Fruit fly (Drosophila melanogaster) whole organism, embryonic: ENCODE measurements around the gene CG17744.

ENCODE experiments used
- ATbp ChIP-seq: fragments of 200-800 bp; sonication (Bioruptor generic); optimal IDR thresholded peaks from 2 replicates; lab custom pipeline; 2017; ENCODE audit warnings: missing biosample characterization, mild to moderate bottlenecking, missing genetic modification characterization, missing genetic modification reagents
- Bdp1 ChIP-seq: fragments of 200-800 bp; sonication (Bioruptor generic); optimal IDR thresholded peaks from 3 replicates; lab custom pipeline; 2016; ENCODE audit warnings: missing biosample characterization, missing genetic modification characterization
- CG10267 ChIP-seq: fragments of 200-800 bp; sonication (Bioruptor generic); optimal IDR thresholded peaks from 2 replicates; lab custom pipeline; 2018; ENCODE audit warnings: missing biosample characterization, mild to moderate bottlenecking, missing genetic modification characterization, moderate library complexity
- CG10959 ChIP-seq: fragments of 200-800 bp; sonication (Bioruptor generic); IDR thresholded peaks from 2 replicates; pipeline ENCODE4 v1.3.6; 2022; ENCODE audit warnings: missing biosample characterization, missing genetic modification characterization
- CG11560 ChIP-seq: fragments of 200-800 bp; sonication (Bioruptor generic); IDR thresholded peaks from 3 replicates; pipeline ENCODE4 v1.3.6; 2022; ENCODE audit warnings: missing biosample characterization, missing genetic modification characterization
- CG12659 ChIP-seq: fragments of 200-800 bp; sonication (Bioruptor generic); optimal IDR thresholded peaks from 3 replicates; lab custom pipeline; 2017; ENCODE audit warnings: mild to moderate bottlenecking, missing biosample characterization, missing genetic modification reagents, missing genetic modification characterization
- CG13894 ChIP-seq: fragments of 200-800 bp; sonication (Bioruptor generic); optimal IDR thresholded peaks from 3 replicates; lab custom pipeline; 2018; ENCODE audit warnings: missing biosample characterization, mild to moderate bottlenecking, missing genetic modification characterization, moderate library complexity
- CG17385 ChIP-seq: fragments of 200-800 bp; sonication (Bioruptor generic); optimal IDR thresholded peaks from 3 replicates; lab custom pipeline; 2018; ENCODE audit warnings: missing biosample characterization, mild to moderate bottlenecking, missing genetic modification characterization
- CG17829 ChIP-seq: fragments of 200-800 bp; optimal IDR thresholded peaks from 2 replicates; lab custom pipeline; 2019; ENCODE audit warnings: missing biosample characterization, mild to moderate bottlenecking, missing genetic modification characterization, moderate library complexity
- CG3726 ChIP-seq: fragments of 200-800 bp; sonication (Bioruptor generic); IDR thresholded peaks from 3 replicates; pipeline ENCODE4, ENCODE4 v1.3.6; 2022; ENCODE audit warnings: missing biosample characterization, missing genetic modification characterization
- CG4328 ChIP-seq: fragments of 200-800 bp; sonication (Bioruptor generic); optimal IDR thresholded peaks from 3 replicates; lab custom pipeline; 2017; ENCODE audit warnings: missing biosample characterization, missing genetic modification reagents, missing genetic modification characterization
- CG4424 ChIP-seq: fragments of 200-800 bp; sonication (Bioruptor generic); optimal IDR thresholded peaks from 3 replicates; lab custom pipeline; 2016; ENCODE audit warnings: missing biosample characterization, missing genetic modification characterization
- CG7928 ChIP-seq: fragments of 200-800 bp; sonication (Bioruptor generic); optimal IDR thresholded peaks from 2 replicates; lab custom pipeline; 2017; ENCODE audit warnings: missing biosample characterization, mild to moderate bottlenecking, missing genetic modification characterization
- CG8765 ChIP-seq: fragments of 200-800 bp; sonication (Bioruptor generic); IDR thresholded peaks from 2 replicates; pipeline ENCODE4 v1.3.6; 2022; ENCODE audit warnings: missing biosample characterization, missing genetic modification characterization
- CrebB ChIP-seq: fragments of 200-800 bp; sonication (Bioruptor generic); optimal IDR thresholded peaks from 3 replicates; lab custom pipeline; 2018; ENCODE audit warnings: missing biosample characterization, mild to moderate bottlenecking, missing genetic modification characterization
- D ChIP-seq, 2 experiments: fragments of 200-800 bp in 1 of 2; fragments of >200 bp in 1 of 2; sonication (Bioruptor generic) in 1 of 2; optimal IDR thresholded peaks; 2 replicates in 1 of 2; 3 replicates in 1 of 2; lab custom pipeline; 2017; ENCODE audit warnings: mild to moderate bottlenecking in 1 of 2, missing biosample characterization in 1 of 2, missing genetic modification characterization in 1 of 2, missing genetic modification reagents in 1 of 2
- D19A ChIP-seq: fragments of 200-800 bp; optimal IDR thresholded peaks from 3 replicates; lab custom pipeline; 2019; ENCODE audit warnings: missing biosample characterization, mild to moderate bottlenecking, missing genetic modification characterization, moderate library complexity
- Deaf1 ChIP-seq: fragments of 200-800 bp; optimal IDR thresholded peaks from 3 replicates; lab custom pipeline; 2019; ENCODE audit warnings: missing biosample characterization, mild to moderate bottlenecking, missing genetic modification characterization, moderate library complexity
- Dip2 ChIP-seq: fragments of 200-800 bp; sonication (Bioruptor generic); IDR thresholded peaks from 2 replicates; pipeline ENCODE4 v1.3.6; 2022; ENCODE audit warnings: missing biosample characterization, missing genetic modification characterization
- Doc3 ChIP-seq: fragments of 200-800 bp; sonication (Bioruptor generic); IDR thresholded peaks from 3 replicates; pipeline ENCODE4 v1.3.6; 2022; ENCODE audit warnings: missing biosample characterization, missing genetic modification characterization; ENCODE audit not compliant: partially characterized antibody
- Fer1 ChIP-seq: fragments of 200-800 bp; sonication (Bioruptor generic); optimal IDR thresholded peaks from 2 replicates; lab custom pipeline; 2017; ENCODE audit warnings: missing biosample characterization, mild to moderate bottlenecking, missing genetic modification characterization
- H2.0 ChIP-seq: fragments of 200-800 bp; sonication (Bioruptor generic); IDR thresholded peaks from 2 replicates; pipeline ENCODE4 v1.3.6; 2022; ENCODE audit warnings: missing biosample characterization, missing genetic modification characterization
- Hey ChIP-seq: fragments of 200-800 bp; sonication (Bioruptor generic); optimal IDR thresholded peaks from 3 replicates; lab custom pipeline; 2018; ENCODE audit warnings: missing biosample characterization, mild to moderate bottlenecking, missing genetic modification characterization
- Hmx ChIP-seq: fragments of 200-800 bp; sonication (Bioruptor generic); optimal IDR thresholded peaks from 2 replicates; lab custom pipeline; 2016; ENCODE audit warnings: missing biosample characterization, missing genetic modification characterization
- Hsf ChIP-seq: fragments of 200-800 bp; sonication (Bioruptor generic); optimal IDR thresholded peaks from 3 replicates; lab custom pipeline; 2016; ENCODE audit warnings: missing biosample characterization, missing genetic modification characterization
- Neu2 ChIP-seq: fragments of 200-800 bp; sonication (Bioruptor generic); optimal IDR thresholded peaks from 3 replicates; lab custom pipeline; 2016; ENCODE audit warnings: missing biosample characterization, missing genetic modification characterization, borderline replicate concordance
- Taf1 ChIP-seq: fragments of 200-800 bp; sonication (Bioruptor generic); IDR thresholded peaks from 2 replicates; pipeline ENCODE4 v1.3.6; 2022; ENCODE audit warnings: missing biosample characterization, missing genetic modification characterization
- Xrp1 ChIP-seq: fragments of 200-800 bp; sonication (Bioruptor generic); IDR thresholded peaks from 2 replicates; pipeline ENCODE4 v1.3.6; 2022; ENCODE audit warnings: missing biosample characterization, missing genetic modification characterization
- bcd ChIP-seq: fragments of 200-800 bp; sonication (Bioruptor generic); optimal IDR thresholded peaks from 2 replicates; lab custom pipeline; 2017; ENCODE audit warnings: missing biosample characterization, mild to moderate bottlenecking, missing genetic modification characterization
- bigmax ChIP-seq: fragments of 200-800 bp; sonication (Bioruptor generic); optimal IDR thresholded peaks from 2 replicates; lab custom pipeline; 2018; ENCODE audit warnings: missing biosample characterization, mild to moderate bottlenecking, missing genetic modification characterization
- crc ChIP-seq: fragments of 200-800 bp; sonication (Bioruptor generic); optimal IDR thresholded peaks from 2 replicates; lab custom pipeline; 2016; ENCODE audit warnings: missing biosample characterization, missing genetic modification characterization
- dan ChIP-seq: fragments of 200-800 bp; sonication (Bioruptor generic); IDR thresholded peaks from 2 replicates; pipeline ENCODE4 v1.3.6; 2022; ENCODE audit warnings: missing biosample characterization, missing genetic modification characterization
- dm ChIP-seq: fragments of 200-800 bp; sonication (Bioruptor generic); optimal IDR thresholded peaks from 3 replicates; lab custom pipeline; 2016; ENCODE audit warnings: missing biosample characterization, missing genetic modification characterization
- dysf ChIP-seq: fragments of 200-800 bp; sonication (Bioruptor generic); IDR thresholded peaks from 3 replicates; pipeline ENCODE4 v1.3.6; 2022; ENCODE audit warnings: missing biosample characterization, missing genetic modification characterization
- ems ChIP-seq: fragments of 200-800 bp; sonication (Bioruptor generic); optimal IDR thresholded peaks from 3 replicates; lab custom pipeline; 2016; ENCODE audit warnings: missing biosample characterization, missing genetic modification characterization
- fd102C ChIP-seq: fragments of 200-800 bp; sonication (Bioruptor generic); optimal IDR thresholded peaks from 2 replicates; lab custom pipeline; 2018; ENCODE audit warnings: missing biosample characterization, mild to moderate bottlenecking, missing genetic modification characterization, moderate library complexity
- gcm ChIP-seq: fragments of 200-800 bp; sonication (Bioruptor generic); optimal IDR thresholded peaks from 2 replicates; lab custom pipeline; 2019; ENCODE audit warnings: missing biosample characterization, mild to moderate bottlenecking, missing genetic modification characterization, moderate library complexity
- hkb ChIP-seq, 2 experiments: fragments of 200-800 bp in 1 of 2; fragments of >200 bp in 1 of 2; sonication (Bioruptor generic) in 1 of 2; IDR thresholded peaks in 1 of 2; optimal IDR thresholded peaks in 1 of 2; 2 replicates each; pipeline versions ENCODE4 v1.3.6 to Lab custom; 2017 to 2022; ENCODE audit warnings: missing biosample characterization in 1 of 2, missing genetic modification characterization in 1 of 2
- lab ChIP-seq: fragments of 200-800 bp; sonication (Bioruptor generic); optimal IDR thresholded peaks from 3 replicates; lab custom pipeline; 2017; ENCODE audit warnings: missing biosample characterization, missing genetic modification characterization, mild to moderate bottlenecking, moderate library complexity, missing genetic modification reagents
- lbe ChIP-seq: fragments of 200-800 bp; sonication (Bioruptor generic); optimal IDR thresholded peaks from 2 replicates; lab custom pipeline; 2016; ENCODE audit warnings: missing biosample characterization, mild to moderate bottlenecking, missing genetic modification characterization
- mirr ChIP-seq: fragments of 200-800 bp; sonication (Bioruptor generic); optimal IDR thresholded peaks from 3 replicates; lab custom pipeline; 2018; ENCODE audit warnings: missing biosample characterization, mild to moderate bottlenecking, missing genetic modification characterization
- nerfin-2 ChIP-seq: fragments of 200-800 bp; sonication (Bioruptor generic); IDR thresholded peaks from 2 replicates; pipeline ENCODE4 v1.3.6; 2022; ENCODE audit warnings: missing biosample characterization, missing genetic modification characterization; ENCODE audit not compliant: partially characterized antibody
- pum ChIP-seq: fragments of 200-800 bp; sonication (Bioruptor generic); optimal IDR thresholded peaks from 2 replicates; lab custom pipeline; 2016; ENCODE audit warnings: missing biosample characterization, missing genetic modification characterization
- rib ChIP-seq: fragments of 200-800 bp; sonication (Bioruptor generic); IDR thresholded peaks from 2 replicates; pipeline ENCODE4 v1.3.6; 2022; ENCODE audit warnings: missing biosample characterization, missing genetic modification characterization
- scrt ChIP-seq: fragments of 200-800 bp; sonication (Bioruptor generic); optimal IDR thresholded peaks from 2 replicates; lab custom pipeline; 2018; ENCODE audit warnings: missing biosample characterization, mild to moderate bottlenecking, missing genetic modification characterization, moderate library complexity
- slbo ChIP-seq: fragments of 200-800 bp; sonication (Bioruptor generic); IDR thresholded peaks from 2 replicates; pipeline ENCODE4 v1.3.6; 2022; ENCODE audit warnings: missing biosample characterization, missing genetic modification characterization
- sug ChIP-seq: fragments of 200-800 bp; optimal IDR thresholded peaks from 2 replicates; lab custom pipeline; 2019; ENCODE audit warnings: missing biosample characterization, mild to moderate bottlenecking, missing genetic modification characterization, moderate library complexity
- tgo ChIP-seq: fragments of 200-800 bp; sonication (Bioruptor generic); IDR thresholded peaks from 3 replicates; pipeline ENCODE4 v1.3.6; 2022; ENCODE audit warnings: missing biosample characterization, missing genetic modification characterization
- tna ChIP-seq: fragments of 200-800 bp; sonication (Bioruptor generic); IDR thresholded peaks from 2 replicates; pipeline ENCODE4 v1.3.6; 2022; ENCODE audit warnings: missing biosample characterization, missing genetic modification characterization; ENCODE audit not compliant: partially characterized antibody
- tup ChIP-seq: fragments of 200-800 bp; sonication (Bioruptor generic); optimal IDR thresholded peaks from 2 replicates; lab custom pipeline; 2016; ENCODE audit warnings: missing biosample characterization, mild to moderate bottlenecking, missing genetic modification characterization, moderate library complexity

The CG17744 gene

DNA sequence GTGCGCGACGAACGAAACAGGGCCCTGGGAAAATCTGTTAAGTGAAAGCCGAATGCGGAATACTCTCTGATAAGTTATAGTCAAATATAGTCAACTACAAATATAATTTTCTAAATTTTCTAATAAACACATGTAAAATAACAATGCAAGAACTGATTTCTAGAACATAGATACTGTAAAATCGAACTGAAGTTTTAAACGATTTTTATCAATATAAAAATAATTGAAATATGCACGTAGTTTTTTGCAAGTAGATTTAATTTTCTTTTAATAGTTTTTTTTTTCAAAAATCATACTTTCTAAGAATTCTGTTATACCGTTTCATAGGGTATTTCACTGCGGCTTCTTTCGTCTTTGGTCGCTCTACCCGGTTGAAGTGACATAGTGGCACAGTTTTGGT is 18.2 kb downstream of the CG17744 start (continued):
- TF ChIP-seq Hsf (GFP tag; lab: Kevin White, UChicago), result peak; percentile 71
- no peak for TF ChIP-seq CG7928 (GFP tag; lab: Kevin White, UChicago)
- TF ChIP-seq slbo (GFP tag; lab: Robert Waterston, UW), result peak; percentile 30
- TF ChIP-seq rib, result no peak
- TF ChIP-seq crc, result no peak
- no peak for TF ChIP-seq dan (GFP tag; lab: Robert Waterston, UW)
- peak; percentile 36 for TF ChIP-seq Bdp1 (GFP tag; lab: Kevin White, UChicago)
- no peak for TF ChIP-seq Neu2 (GFP tag; lab: Kevin White, UChicago)
- TF ChIP-seq Hmx (GFP tag; lab: Kevin White, UChicago), result peak; percentile 51
- peak; percentile 82 for TF ChIP-seq Xrp1 (GFP tag; lab: Robert Waterston, UW)
- peak; percentile 64; the same call in 1 of the 3 replicates for TF ChIP-seq CG3726 (GFP tag; lab: Robert Waterston, UW)
- no peak for TF ChIP-seq bigmax (GFP tag; lab: Kevin White, UChicago)
- TF ChIP-seq Doc3 (GFP tag; lab: Robert Waterston, UW), result no peak
- no peak for TF ChIP-seq tup (GFP tag; lab: Kevin White, UChicago)
- no peak for TF ChIP-seq tna
- TF ChIP-seq CG13894 (tag; lab: Kevin White, UChicago), result peak; percentile 28
- TF ChIP-seq dm, result no peak
- TF ChIP-seq nerfin-2 (GFP tag; lab: Robert Waterston, UW), result no peak
- peak; percentile 84 for TF ChIP-seq lab (GFP tag; lab: Kevin White, UChicago)
- no peak for TF ChIP-seq hkb (optimal IDR thresholded peaks at IDR 0.05; lab: Kevin White, UChicago)
- TF ChIP-seq hkb (GFP tag; IDR thresholded peaks at IDR 0.05; lab: Robert Waterston, UW), result peak; percentile 81
- TF ChIP-seq mirr, result no peak
- TF ChIP-seq CG8765 (GFP tag; lab: Robert Waterston, UW), result no peak
- TF ChIP-seq gcm, result peak; percentile 79
- no peak for TF ChIP-seq fd102C (GFP tag; lab: Kevin White, UChicago)
- TF ChIP-seq CG4328 (GFP tag; lab: Kevin White, UChicago), result peak; percentile 78
- TF ChIP-seq CG11560 (tag; lab: Robert Waterston, UW), result peak; percentile 56; the same call in 2 of the 3 replicates
- TF ChIP-seq pum (GFP tag; lab: Kevin White, UChicago), result peak; percentile 44
- TF ChIP-seq CrebB (tag; lab: Kevin White, UChicago), result peak; percentile 25
- TF ChIP-seq Deaf1, result peak; percentile 55
- peak; percentile 89 for TF ChIP-seq dysf (GFP tag; lab: Robert Waterston, UW)
- TF ChIP-seq D19A (tag; lab: Kevin White, UChicago), result peak; percentile 98
- peak; percentile 56; the same call in 1 of the 2 replicates for TF ChIP-seq H2.0 (GFP tag; lab: Robert Waterston, UW)
- TF ChIP-seq scrt (GFP tag; lab: Kevin White, UChicago), result peak; percentile 68
- TF ChIP-seq D (optimal IDR thresholded peaks at IDR 0.05; lab: Kevin White, UChicago), result no peak
- peak; percentile 88 for TF ChIP-seq D (GFP tag; optimal IDR thresholded peaks at IDR 0.05; lab: Kevin White, UChicago)
- peak; percentile 65 for TF ChIP-seq ATbp (GFP tag; lab: Kevin White, UChicago)
- TF ChIP-seq Taf1 (GFP tag; lab: Robert Waterston, UW), result no peak
- peak; percentile 85 for TF ChIP-seq CG10267 (tag; lab: Kevin White, UChicago)
- TF ChIP-seq CG17385 (GFP tag; lab: Kevin White, UChicago), result peak; percentile 86
- peak; percentile 40 for TF ChIP-seq ems
- peak; percentile 83 for TF ChIP-seq CG4424 (GFP tag; lab: Kevin White, UChicago)
- TF ChIP-seq Fer1 (GFP tag; lab: Kevin White, UChicago), result peak; percentile 90
- TF ChIP-seq sug (tag; lab: Kevin White, UChicago), result peak; percentile 75
- peak; percentile 77 for TF ChIP-seq tgo (GFP tag; lab: Robert Waterston, UW)
- TF ChIP-seq CG17829 (tag; lab: Kevin White, UChicago), result peak; percentile 65
- TF ChIP-seq lbe (GFP tag; lab: Kevin White, UChicago), result no peak
- peak; percentile 91 for TF ChIP-seq CG12659 (GFP tag; lab: Kevin White, UChicago)
- TF ChIP-seq Dip2 (GFP tag; lab: Robert Waterston, UW), result no peak
- TF ChIP-seq bcd (GFP tag; lab: Kevin White, UChicago), result peak; percentile 84
- 0 out of 2 replicates have a peak, but pooled peaks have one; percentile 22 for TF ChIP-seq CG10959
- TF ChIP-seq Hey (tag; lab: Kevin White, UChicago), result no peak
